Worm (Caenorhabditis elegans) whole organism, late embryonic: ENCODE data around the gene H40L08.2.

ENCODE experiments used
- F13H6.1 ChIP-seq: sonication (generic microtip); optimal IDR thresholded peaks from 2 replicates; lab custom pipeline; 2016; ENCODE audit warnings: missing genetic modification characterization, missing compliant biosample characterization
- K02D7.2 ChIP-seq: sonication (generic microtip); optimal IDR thresholded peaks from 2 replicates; lab custom pipeline; 2017; ENCODE audit warnings: mild to moderate bottlenecking, missing genetic modification characterization, missing compliant biosample characterization
- T23F11.4 ChIP-seq: fragments of 200-800 bp; sonication (Bioruptor generic); optimal IDR thresholded peaks from 2 replicates; lab custom pipeline; 2018; ENCODE audit warnings: mild to moderate bottlenecking, missing genetic modification characterization, missing compliant biosample characterization
- ahr-1 ChIP-seq: sonication (generic microtip); optimal IDR thresholded peaks from 2 replicates; lab custom pipeline; 2016; ENCODE audit warnings: missing genetic modification characterization, missing compliant biosample characterization
- ama-1 ChIP-seq: fragments of 150-350 bp; optimal IDR thresholded peaks from 2 replicates; lab custom pipeline; 2014
- ceh-18 ChIP-seq: sonication (generic microtip); optimal IDR thresholded peaks from 2 replicates; lab custom pipeline; 2016; ENCODE audit warnings: missing genetic modification characterization, missing compliant biosample characterization
- ceh-19 ChIP-seq: fragments of 200-800 bp; sonication (Bioruptor generic); optimal IDR thresholded peaks from 2 replicates; lab custom pipeline; 2018; ENCODE audit warnings: mild to moderate bottlenecking, missing genetic modification characterization, missing compliant biosample characterization
- ceh-22 ChIP-seq: sonication (generic microtip); optimal IDR thresholded peaks from 2 replicates; lab custom pipeline; 2017; ENCODE audit warnings: missing biosample characterization, missing genetic modification characterization
- ceh-30 ChIP-seq: fragments of 150-350 bp; optimal IDR thresholded peaks from 2 replicates; lab custom pipeline; 2014; ENCODE audit warnings: missing biosample characterization, missing genetic modification characterization
- ceh-45 ChIP-seq: fragments of 200-800 bp; sonication (Bioruptor generic); IDR thresholded peaks from 2 replicates; pipeline ENCODE4 v1.3.6; 2022; ENCODE audit warnings: missing genetic modification reagents, missing genetic modification characterization, missing compliant biosample characterization
- ceh-6 ChIP-seq: fragments of 200-800 bp; sonication (Bioruptor generic); optimal IDR thresholded peaks from 2 replicates; lab custom pipeline; 2018; ENCODE audit warnings: mild to moderate bottlenecking, missing genetic modification characterization, missing compliant biosample characterization
- che-1 ChIP-seq: sonication (generic microtip); optimal IDR thresholded peaks from 2 replicates; lab custom pipeline; 2016; ENCODE audit warnings: mild to moderate bottlenecking, missing genetic modification characterization, missing compliant biosample characterization
- dmd-4 ChIP-seq: sonication (generic microtip); optimal IDR thresholded peaks from 2 replicates; lab custom pipeline; 2016; ENCODE audit warnings: borderline replicate concordance, missing genetic modification characterization, missing compliant biosample characterization
- eyg-1 ChIP-seq: sonication (generic microtip); optimal IDR thresholded peaks from 2 replicates; lab custom pipeline; 2016; ENCODE audit warnings: missing genotype, missing genetic modification characterization, missing compliant biosample characterization
- fkh-6 ChIP-seq: sonication (generic microtip); optimal IDR thresholded peaks from 2 replicates; lab custom pipeline; 2016; ENCODE audit warnings: missing genetic modification characterization, missing compliant biosample characterization
- gmeb-2 ChIP-seq: sonication (generic microtip); optimal IDR thresholded peaks from 2 replicates; lab custom pipeline; 2016; ENCODE audit warnings: missing genetic modification characterization, inconsistent platforms, missing compliant biosample characterization
- hlh-15 ChIP-seq: sonication (generic microtip); optimal IDR thresholded peaks from 2 replicates; lab custom pipeline; 2016; ENCODE audit warnings: missing genetic modification characterization, missing compliant biosample characterization
- hlh-30 ChIP-seq: sonication (generic microtip); optimal IDR thresholded peaks from 2 replicates; lab custom pipeline; 2017; ENCODE audit warnings: antibody characterized with exemption, missing genetic modification characterization, missing compliant biosample characterization; ENCODE audit not compliant: insufficient read depth
- hlh-6 ChIP-seq: sonication (generic microtip); optimal IDR thresholded peaks from 2 replicates; lab custom pipeline; 2016; ENCODE audit warnings: missing genotype, missing genetic modification characterization, missing compliant biosample characterization
- lin-11 ChIP-seq: fragments of 200-800 bp; sonication (Bioruptor generic); optimal IDR thresholded peaks from 2 replicates; lab custom pipeline; 2018; ENCODE audit warnings: mild to moderate bottlenecking, missing genetic modification characterization, missing compliant biosample characterization
- mec-3 ChIP-seq: sonication (generic microtip); optimal IDR thresholded peaks from 2 replicates; lab custom pipeline; 2016; ENCODE audit warnings: borderline replicate concordance, missing genetic modification characterization, missing compliant biosample characterization
- odd-2 ChIP-seq: sonication (generic microtip); optimal IDR thresholded peaks from 2 replicates; lab custom pipeline; 2017; ENCODE audit warnings: antibody characterized with exemption, mild to moderate bottlenecking, missing genetic modification characterization, missing compliant biosample characterization
- pag-3 ChIP-seq: sonication (generic microtip); optimal IDR thresholded peaks from 2 replicates; lab custom pipeline; 2016; ENCODE audit warnings: missing compliant biosample characterization, missing genetic modification characterization, borderline replicate concordance
- pha-2 ChIP-seq: sonication (generic microtip); optimal IDR thresholded peaks from 2 replicates; lab custom pipeline; 2017; ENCODE audit warnings: mild to moderate bottlenecking, missing genetic modification characterization, missing compliant biosample characterization
- ref-2 ChIP-seq: sonication (generic microtip); optimal IDR thresholded peaks from 2 replicates; lab custom pipeline; 2016; ENCODE audit warnings: missing genetic modification characterization, missing compliant biosample characterization
- rnt-1 ChIP-seq: sonication (generic microtip); optimal IDR thresholded peaks from 2 replicates; lab custom pipeline; 2016; ENCODE audit warnings: missing genetic modification characterization, missing compliant biosample characterization
- sdc-2 ChIP-seq: sonication (generic microtip); optimal IDR thresholded peaks from 2 replicates; lab custom pipeline; 2016; ENCODE audit warnings: missing genotype, missing genetic modification characterization, missing compliant biosample characterization
- sox-4 ChIP-seq: sonication (generic microtip); optimal IDR thresholded peaks from 2 replicates; lab custom pipeline; 2017; ENCODE audit warnings: mild to moderate bottlenecking, missing genetic modification characterization, inconsistent platforms, missing compliant biosample characterization
- syd-9 ChIP-seq: sonication (generic microtip); optimal IDR thresholded peaks from 2 replicates; lab custom pipeline; 2016; ENCODE audit warnings: mild to moderate bottlenecking, missing genetic modification characterization, moderate library complexity, missing compliant biosample characterization
- unc-42 ChIP-seq: sonication (generic microtip); optimal IDR thresholded peaks from 2 replicates; lab custom pipeline; 2016; ENCODE audit warnings: missing genotype, missing genetic modification characterization, missing compliant biosample characterization
- unc-86 ChIP-seq: sonication (generic microtip); optimal IDR thresholded peaks from 2 replicates; lab custom pipeline; 2016; ENCODE audit warnings: missing genetic modification characterization, missing compliant biosample characterization
- zip-5 ChIP-seq: sonication (generic microtip); optimal IDR thresholded peaks from 2 replicates; lab custom pipeline; 2016; ENCODE audit warnings: missing genetic modification characterization, missing compliant biosample characterization

H40L08.2 gene

ce11 chrX:15027997-15028396 is 49.5 kb downstream of the H40L08.2 start:
- TF ChIP-seq lin-11 (tag; lab: Kevin White, UChicago) (no peak), K02D7.2 (tag; lab: Kevin White, UChicago) (no peak), ceh-19 (GFP tag; lab: Kevin White, UChicago) (no peak), rnt-1 (no peak), sdc-2 (tag; lab: Kevin White, UChicago) (no peak), mec-3 (tag; lab: Kevin White, UChicago) (no peak), ceh-45 (GFP tag; lab: Robert Waterston, UW) (no peak), hlh-6 (tag; lab: Kevin White, UChicago) (no peak), pag-3 (tag; lab: Kevin White, UChicago) (no peak), eyg-1 (tag; lab: Kevin White, UChicago) (no peak), dmd-4 (tag; lab: Kevin White, UChicago) (no peak), F13H6.1 (tag; lab: Kevin White, UChicago) (no peak), ceh-18 (tag; lab: Kevin White, UChicago) (no peak), ref-2 (tag; lab: Kevin White, UChicago) (no peak), che-1 (no peak), ama-1 (lab: Kevin White, UChicago) (no peak), gmeb-2 (no peak), hlh-15 (no peak), ceh-30 (tag; lab: Kevin White, UChicago) (no peak), fkh-6 (tag; lab: Kevin White, UChicago) (no peak)

DNA sequence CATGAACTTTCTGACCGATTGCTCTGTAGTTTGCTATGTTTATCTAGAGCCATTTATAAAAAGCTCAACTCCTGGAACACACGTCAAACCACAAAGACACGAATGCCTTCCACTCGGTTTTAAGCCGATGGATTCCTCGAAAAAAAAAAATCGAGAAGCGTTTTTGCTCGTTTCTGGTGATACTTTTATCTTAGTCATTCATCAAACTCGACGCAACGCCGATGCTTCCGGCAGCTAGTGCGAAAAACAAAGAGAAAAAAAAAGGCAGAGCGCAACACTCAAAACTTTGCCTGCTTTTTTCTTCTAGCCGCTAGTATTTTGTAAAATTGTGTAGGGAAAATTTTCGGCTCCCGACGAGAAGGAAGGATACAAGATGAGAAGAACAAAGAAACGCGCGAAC is 50.0 kb downstream of the H40L08.2 start:
- TF ChIP-seq sox-4 (tag; lab: Kevin White, UChicago): no peak
- TF ChIP-seq syd-9 (tag; lab: Kevin White, UChicago): no peak
- no peak for TF ChIP-seq K02D7.2 (tag; lab: Kevin White, UChicago)
- TF ChIP-seq sdc-2 (tag; lab: Kevin White, UChicago): no peak
- no peak for TF ChIP-seq ceh-22 (tag; lab: Kevin White, UChicago)
- no peak for TF ChIP-seq ahr-1 (tag; lab: Kevin White, UChicago)
- TF ChIP-seq odd-2: no peak
- no peak for TF ChIP-seq che-1
- no peak for TF ChIP-seq hlh-30 (tag; lab: Kevin White, UChicago)
- TF ChIP-seq unc-86 (tag; lab: Kevin White, UChicago): no peak
- no peak for TF ChIP-seq T23F11.4 (GFP tag; lab: Kevin White, UChicago)
- no peak for TF ChIP-seq ceh-6
- no peak for TF ChIP-seq ceh-19 (GFP tag; lab: Kevin White, UChicago)
- no peak for TF ChIP-seq zip-5 (tag; lab: Kevin White, UChicago)
- TF ChIP-seq pha-2: no peak
- TF ChIP-seq unc-42 (tag; lab: Kevin White, UChicago): no peak
